Fruit fly (Drosophila melanogaster) S2 (cell line): ENCODE measurements around the gene Aasdh.

Experiments used
- CG8478 ChIP-seq: fragments of >200 bp; optimal IDR thresholded peaks from 2 replicates; lab custom pipeline; 2018
- CTCF ChIP-seq, 2 experiments: fragments of >200 bp; optimal IDR thresholded peaks; 2 replicates each; lab custom pipeline; 2018

DNA sequence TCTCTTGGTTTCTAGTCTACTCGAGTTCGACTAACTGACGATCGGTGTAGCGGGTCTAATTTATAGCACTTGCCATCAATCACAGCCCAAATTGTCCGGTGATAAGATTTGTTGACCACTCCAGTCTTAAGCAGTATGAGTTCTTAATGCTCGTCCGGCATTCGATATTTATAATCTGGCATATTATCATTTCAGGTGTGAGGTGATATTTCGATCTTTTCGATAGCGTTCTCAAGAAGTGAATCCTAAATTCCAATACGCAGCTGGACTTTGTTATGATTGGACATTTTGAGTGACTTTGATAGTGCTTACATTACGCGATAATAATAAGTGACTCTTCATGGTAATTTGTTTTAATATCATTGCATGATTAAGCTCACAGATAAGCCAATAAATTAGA, 46.9 kb upstream of the Aasdh start, which contains the start of gene Bace:
- TF ChIP-seq CTCF (optimal IDR thresholded peaks at IDR 0.05; lab: Kevin White, UChicago) (no peak), CG8478 (no peak)
